Worm (Caenorhabditis elegans): ENCODE measurements around the gene T06D4.2.

DNA sequence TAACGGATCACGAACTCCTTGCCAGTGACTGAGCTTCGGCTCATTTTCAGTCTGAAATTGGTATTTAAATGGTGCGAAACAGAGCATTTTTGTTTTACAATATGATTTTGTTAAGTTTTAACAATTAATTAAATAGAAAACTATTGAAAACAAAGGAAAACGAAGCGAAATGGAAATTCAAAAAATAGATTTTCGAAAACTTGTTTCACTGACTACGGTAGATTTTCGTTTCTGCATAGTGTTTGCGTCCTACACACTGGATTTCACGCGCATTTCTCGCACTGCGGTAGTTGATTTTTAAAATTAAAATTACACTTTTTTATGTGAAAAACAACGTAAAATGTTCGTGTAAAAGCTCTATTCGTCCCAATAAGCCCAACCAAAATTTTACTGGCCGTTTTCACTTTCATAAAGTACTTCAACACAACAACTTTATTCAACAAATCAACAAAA, 39.4 kb downstream of the T06D4.2 start, which contains the start of gene bath-30:
- TF ChIP-seq lsy-2 (tag; optimal IDR thresholded peaks at IDR 0.05) (no peak), pha-4 (tag; optimal IDR thresholded peaks at IDR 0.05) (no peak), unc-39 (tag; optimal IDR thresholded peaks at IDR 0.05) (no peak), zip-8 (tag; optimal IDR thresholded peaks at IDR 0.05) (no peak), elt-1 (tag; optimal IDR thresholded peaks at IDR 0.05; ENCODE audit: borderline replicate concordance, insufficient read depth) (no peak), ceh-39 (tag; optimal IDR thresholded peaks at IDR 0.05) (no peak), snpc-4 (tag; optimal IDR thresholded peaks at IDR 0.05) (no peak), ztf-11 (tag; optimal IDR thresholded peaks at IDR 0.05) (no peak), bed-3 (GFP tag; optimal IDR thresholded peaks at IDR 0.05) (no peak), nhr-76 (tag; optimal IDR thresholded peaks at IDR 0.05) (no peak), drap-1 (GFP tag; optimal IDR thresholded peaks at IDR 0.05) (no peak), hlh-1 (tag; optimal IDR thresholded peaks at IDR 0.05) (no peak), unc-62 (GFP tag; optimal IDR thresholded peaks at IDR 0.05) (no peak), elt-3 (tag; optimal IDR thresholded peaks at IDR 0.05) (no peak)
